Fruit fly (Drosophila melanogaster): ENCODE measurements around the gene CG4887.

The CG4887 gene

DNA sequence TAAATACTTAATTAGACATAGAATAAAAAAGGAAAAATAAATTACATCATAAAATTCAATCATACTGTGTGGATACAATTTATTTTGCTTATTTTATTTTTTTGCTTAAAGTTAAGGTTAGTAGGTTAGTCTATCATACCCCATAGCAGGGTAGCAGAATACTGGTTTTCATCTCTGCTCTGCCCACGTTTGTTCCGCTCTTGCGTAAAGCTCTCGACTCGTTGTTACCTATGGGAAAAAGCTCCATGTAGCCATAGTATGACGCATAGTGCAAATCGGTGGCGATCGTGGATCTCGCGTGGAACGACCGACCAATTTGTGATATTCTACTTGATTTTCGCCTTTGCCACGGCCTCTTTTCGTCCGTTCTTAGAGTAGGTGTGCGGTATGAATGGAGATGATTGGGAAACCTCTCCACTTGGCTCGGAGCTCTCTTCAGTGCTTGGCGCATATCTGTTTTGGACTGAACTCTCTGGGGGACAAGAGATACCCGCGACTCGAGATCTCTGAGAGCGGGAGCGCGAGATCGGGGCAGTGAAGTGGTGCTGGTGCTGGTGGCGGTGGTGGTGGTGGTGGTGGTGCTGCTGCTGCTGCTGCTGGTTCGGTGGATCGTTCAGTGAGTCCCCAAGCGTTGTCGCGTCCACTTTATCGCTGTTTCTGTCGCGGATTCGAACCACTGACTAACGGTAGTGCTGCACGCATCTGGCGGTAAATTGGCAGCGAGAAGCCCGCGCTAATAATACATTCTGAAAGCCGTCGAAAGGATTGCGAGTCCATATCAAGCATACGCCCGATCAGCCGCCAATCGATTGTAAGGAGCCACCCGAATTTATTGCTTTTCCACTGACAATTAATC lies 13.1 kb downstream of the CG4887 start, which contains the start of gene CG5001 (continued):
- TF ChIP-seq ac (GFP tag; optimal IDR thresholded peaks at IDR 0.05) (no peak), D19A (tag; optimal IDR thresholded peaks at IDR 0.05) (peak; percentile 82), CG16863 (GFP tag; optimal IDR thresholded peaks at IDR 0.05) (peak; percentile 60), pum (GFP tag; optimal IDR thresholded peaks at IDR 0.05) (peak; percentile 62), CG7839 (tag; optimal IDR thresholded peaks at IDR 0.05) (peak; percentile 91), ewg (GFP tag; optimal IDR thresholded peaks at IDR 0.05) (peak; percentile 68), Hsf (GFP tag; optimal IDR thresholded peaks at IDR 0.05) (peak; percentile 79), CG2116 (GFP tag; optimal IDR thresholded peaks at IDR 0.05) (peak; percentile 8), sr (GFP tag; IDR thresholded peaks at IDR 0.05) (peak; percentile 94), CG5953 (GFP tag; IDR thresholded peaks at IDR 0.05) (peak; percentile 74; the same call in 1 of the 2 replicates), CG11093 (GFP tag; IDR thresholded peaks at IDR 0.05) (peak; percentile 55; the same call in 2 of the 3 replicates), CG6254 (GFP tag; optimal IDR thresholded peaks at IDR 0.05) (peak; percentile 66), Myb (GFP tag; optimal IDR thresholded peaks at IDR 0.05) (peak; percentile 15), CG1792 (GFP tag; optimal IDR thresholded peaks at IDR 0.05) (peak; percentile 53), Hand (GFP tag; optimal IDR thresholded peaks at IDR 0.05) (peak; percentile 57), Spps (tag; optimal IDR thresholded peaks at IDR 0.05) (peak; percentile 73), br (optimal IDR thresholded peaks at IDR 0.05) (no peak), CG9876 (GFP tag; optimal IDR thresholded peaks at IDR 0.05) (peak; percentile 19), Antp (GFP tag; optimal IDR thresholded peaks at IDR 0.05) (peak; percentile 77), Dp (GFP tag; optimal IDR thresholded peaks at IDR 0.05) (no peak), Sry-β (GFP tag; optimal IDR thresholded peaks at IDR 0.05) (no peak), CG15269 (tag; optimal IDR thresholded peaks at IDR 0.05) (peak; percentile 93), dati (GFP tag; IDR thresholded peaks at IDR 0.05) (no peak), sisA (GFP tag; IDR thresholded peaks at IDR 0.05) (peak; percentile 84), ab (GFP tag; optimal IDR thresholded peaks at IDR 0.05) (no peak), Dbx (GFP tag; IDR thresholded peaks at IDR 0.05) (peak; percentile 86), Hr3 (GFP tag; optimal IDR thresholded peaks at IDR 0.05) (peak; percentile 82), insv (GFP tag; optimal IDR thresholded peaks at IDR 0.05) (peak in 1 of 2 experiments; percentile 7), CG12744 (GFP tag; optimal IDR thresholded peaks at IDR 0.05) (peak; percentile 56), Dll (GFP tag; IDR thresholded peaks at IDR 0.05; ENCODE audit: partially characterized antibody) (peak; percentile 36; the same call in 1 of the 4 replicates), B-H2 (GFP tag; optimal IDR thresholded peaks at IDR 0.05) (peak; percentile 64), CG9437 (GFP tag; optimal IDR thresholded peaks at IDR 0.05) (peak; percentile 64), trh (GFP tag; optimal IDR thresholded peaks at IDR 0.05) (peak; percentile 29), CG17802 (tag; optimal IDR thresholded peaks at IDR 0.05) (peak; percentile 42), CG14014 (GFP tag; IDR thresholded peaks at IDR 0.05) (peak; percentile 88), CG34376 (GFP tag; optimal IDR thresholded peaks at IDR 0.05) (peak; percentile 83), NK7.1 (GFP tag; optimal IDR thresholded peaks at IDR 0.05) (peak; percentile 9), CG10979 (tag; optimal IDR thresholded peaks at IDR 0.05) (peak; percentile 84), peb (GFP tag; IDR thresholded peaks at IDR 0.05) (peak; percentile 71), psq (GFP tag; optimal IDR thresholded peaks at IDR 0.05) (peak; percentile 59), chm (GFP tag; IDR thresholded peaks at IDR 0.05) (peak; percentile 82), Dip3 (GFP tag; optimal IDR thresholded peaks at IDR 0.05) (peak; percentile 41), Mad (GFP tag; optimal IDR thresholded peaks at IDR 0.05) (peak; percentile 46), Sox100B (GFP tag; optimal IDR thresholded peaks at IDR 0.05) (no peak), CG11247 (GFP tag; IDR thresholded peaks at IDR 0.05) (peak; percentile 88), CG16779 (GFP tag; IDR thresholded peaks at IDR 0.05) (peak; percentile 59; the same call in 1 of the 2 replicates), ken (GFP tag; IDR thresholded peaks at IDR 0.05) (peak; percentile 63; the same call in 1 of the 3 replicates), Pdp1 (GFP tag; optimal IDR thresholded peaks at IDR 0.05) (peak; percentile 62 to 90), esg (GFP tag; conservative IDR thresholded peaks at IDR 0.05) (peak; percentile 74)
